Fruit fly (Drosophila melanogaster): ENCODE results near the gene Pdss2.
A peak's percentile ranks its signal among the peaks of the same experiment; 100 is the strongest.

Gene Pdss2

dm6 chr3L:21027657-21028255 lies at the start of gene Pdss2 (continued):
- peak; percentile 64 for TF ChIP-seq CG34224 (GFP tag; IDR thresholded peaks at IDR 0.05; ENCODE audit: partially characterized antibody)
- peak; percentile 69 for TF ChIP-seq Fer2 (tag; optimal IDR thresholded peaks at IDR 0.05)
- TF ChIP-seq chif (GFP tag; optimal IDR thresholded peaks at IDR 0.05) = peak in 1 of 2 experiments; percentile 65
- TF ChIP-seq CG11093 (GFP tag; IDR thresholded peaks at IDR 0.05) = no peak
- 0 out of 3 replicates have a peak, but pooled peaks have one; percentile 63 for TF ChIP-seq CG3726 (GFP tag; IDR thresholded peaks at IDR 0.05)
- peak; percentile 66 for TF ChIP-seq Xrp1 (GFP tag; IDR thresholded peaks at IDR 0.05)
- peak; percentile 91 for TF ChIP-seq Rfx (GFP tag; IDR thresholded peaks at IDR 0.05)
- TF ChIP-seq CG7271 (tag; optimal IDR thresholded peaks at IDR 0.05) = no peak
- 0 out of 2 replicates have a peak, but pooled peaks have one; percentile 49 for TF ChIP-seq sim (GFP tag; IDR thresholded peaks at IDR 0.05)
- no peak for TF ChIP-seq dimm (GFP tag; IDR thresholded peaks at IDR 0.05)
- peak; percentile 72 for TF ChIP-seq CG3847 (GFP tag; IDR thresholded peaks at IDR 0.05)
- TF ChIP-seq otp (GFP tag; IDR thresholded peaks at IDR 0.05) = peak; percentile 43; the same call in 1 of the 3 replicates
- TF ChIP-seq CG2889 (GFP tag; IDR thresholded peaks at IDR 0.05) = peak; percentile 59; the same call in 1 of the 3 replicates
- peak; percentile 51 for TF ChIP-seq Drgx (GFP tag; IDR thresholded peaks at IDR 0.05)
- no peak for TF ChIP-seq pb (GFP tag; optimal IDR thresholded peaks at IDR 0.05)
- no peak; the same call in 1 of the 2 replicates for TF ChIP-seq Oaz (GFP tag; IDR thresholded peaks at IDR 0.05)
- no peak for TF ChIP-seq D (optimal IDR thresholded peaks at IDR 0.05)
- peak; percentile 1 for TF ChIP-seq D (GFP tag; optimal IDR thresholded peaks at IDR 0.05)
- no peak for TF ChIP-seq exex (tag; optimal IDR thresholded peaks at IDR 0.05)
- TF ChIP-seq Atf3 (GFP tag; optimal IDR thresholded peaks at IDR 0.05) = peak; percentile 64
- peak; percentile 7 for TF ChIP-seq Dp (GFP tag; optimal IDR thresholded peaks at IDR 0.05)
- no peak for TF ChIP-seq pan (optimal IDR thresholded peaks at IDR 0.05)
- peak in 1 of 2 experiments; percentile 80 for TF ChIP-seq pan (GFP tag; optimal IDR thresholded peaks at IDR 0.05 in 1 of 2, IDR thresholded peaks at IDR 0.05 in 1 of 2)
- peak; percentile 66 for TF ChIP-seq jumu (GFP tag; optimal IDR thresholded peaks at IDR 0.05)
- no peak for TF ChIP-seq Lim3 (GFP tag; IDR thresholded peaks at IDR 0.05)
- TF ChIP-seq CG17568 (GFP tag; optimal IDR thresholded peaks at IDR 0.05) = peak; percentile 15
- peak; percentile 86 for TF ChIP-seq CG12769 (tag; optimal IDR thresholded peaks at IDR 0.05)
- TF ChIP-seq maf-S (GFP tag; optimal IDR thresholded peaks at IDR 0.05) = peak; percentile 70
- peak; percentile 55; the same call in 2 of the 3 replicates for TF ChIP-seq HLH4C (GFP tag; IDR thresholded peaks at IDR 0.05; ENCODE audit: partially characterized antibody)
- peak; percentile 85 for TF ChIP-seq CG13775 (GFP tag; optimal IDR thresholded peaks at IDR 0.05)
- TF ChIP-seq h (optimal IDR thresholded peaks at IDR 0.05) = no peak
- no peak for TF ChIP-seq CG15011 (GFP tag; optimal IDR thresholded peaks at IDR 0.05)
- TF ChIP-seq CG18011 (GFP tag; optimal IDR thresholded peaks at IDR 0.05) = peak; percentile 46
- peak; percentile 45 for TF ChIP-seq D19B (GFP tag; optimal IDR thresholded peaks at IDR 0.05)
- TF ChIP-seq CG14860 (GFP tag; IDR thresholded peaks at IDR 0.05; ENCODE audit: partially characterized antibody) = peak; percentile 39; the same call in 2 of the 3 replicates
- TF ChIP-seq zfh2 (GFP tag; optimal IDR thresholded peaks at IDR 0.05) = peak; percentile 82
- peak; percentile 81 for TF ChIP-seq pros (GFP tag; optimal IDR thresholded peaks at IDR 0.05)
- peak; percentile 39; the same call in 1 of the 2 replicates for TF ChIP-seq CG1024 (GFP tag; IDR thresholded peaks at IDR 0.05)
- TF ChIP-seq ATbp (GFP tag; optimal IDR thresholded peaks at IDR 0.05) = peak; percentile 16
- peak; percentile 39 for TF ChIP-seq bigmax (GFP tag; optimal IDR thresholded peaks at IDR 0.05)
- TF ChIP-seq sima (GFP tag; optimal IDR thresholded peaks at IDR 0.05) = no peak
- peak; percentile 39; the same call in 1 of the 3 replicates for TF ChIP-seq zen2 (GFP tag; IDR thresholded peaks at IDR 0.05; ENCODE audit: partially characterized antibody)
- TF ChIP-seq CG10654 (GFP tag; optimal IDR thresholded peaks at IDR 0.05) = peak; percentile 76
- TF ChIP-seq CG10979 (tag; optimal IDR thresholded peaks at IDR 0.05) = peak; percentile 47
- peak; percentile 54 for TF ChIP-seq shn (GFP tag; optimal IDR thresholded peaks at IDR 0.05)
- peak; percentile 46 for TF ChIP-seq PHDP (tag; optimal IDR thresholded peaks at IDR 0.05)
- peak; percentile 63 for TF ChIP-seq CG31224 (GFP tag; IDR thresholded peaks at IDR 0.05)
- peak; percentile 90 for TF ChIP-seq CG11456 (GFP tag; IDR thresholded peaks at IDR 0.05)
- peak; percentile 51 for TF ChIP-seq Mad (GFP tag; optimal IDR thresholded peaks at IDR 0.05)
- TF ChIP-seq CG3065 (GFP tag; optimal IDR thresholded peaks at IDR 0.05) = no peak
- TF ChIP-seq fru (optimal IDR thresholded peaks at IDR 0.05) = no peak
